Fruit fly (Drosophila melanogaster): Measurements from ENCODE around the gene CG8128.

- no peak for TF ChIP-seq jim (GFP tag; optimal IDR thresholded peaks at IDR 0.05)
- no peak for TF ChIP-seq N (GFP tag; optimal IDR thresholded peaks at IDR 0.05)
- no peak for TF ChIP-seq h (GFP tag; optimal IDR thresholded peaks at IDR 0.05)
- TF ChIP-seq psq (GFP tag; optimal IDR thresholded peaks at IDR 0.05): no peak
- no peak for TF ChIP-seq Rel (GFP tag; optimal IDR thresholded peaks at IDR 0.05)
- no peak for TF ChIP-seq Rel (tag; optimal IDR thresholded peaks at IDR 0.05)
- TF ChIP-seq usp (GFP tag; optimal IDR thresholded peaks at IDR 0.05): no peak
- TF ChIP-seq sage (GFP tag; optimal IDR thresholded peaks at IDR 0.05): no peak
- TF ChIP-seq tai (GFP tag; optimal IDR thresholded peaks at IDR 0.05): no peak
- TF ChIP-seq OdsH (GFP tag; optimal IDR thresholded peaks at IDR 0.05): no peak
- TF ChIP-seq sv (GFP tag; optimal IDR thresholded peaks at IDR 0.05): no peak
Measured at dm6 chrX:15651559-15651958, 45.7 kb upstream of the CG8128 start.
